Worm (Caenorhabditis elegans) whole organism, young adult: ENCODE results near the gene F13A2.5.

Source experiments
- lag-1 ChIP-seq: fragments of 200-800 bp; sonication (Bioruptor generic); IDR thresholded peaks from 2 replicates; pipeline ENCODE4 v1.3.6; 2022; ENCODE audit warnings: missing genetic modification reagents, missing genetic modification characterization, missing compliant biosample characterization
- snpc-3.4 ChIP-seq: sonication (generic microtip); optimal IDR thresholded peaks from 2 replicates; lab custom pipeline; 2017; ENCODE audit warnings: missing genetic modification characterization, mild to moderate bottlenecking, missing compliant biosample characterization, antibody characterized with exemption, moderate library complexity, missing genotype, missing genetic modification reagents
- xnd-1 ChIP-seq: sonication (generic microtip); optimal IDR thresholded peaks from 2 replicates; lab custom pipeline; 2016; ENCODE audit warnings: missing genotype, missing genetic modification reagents, missing genetic modification characterization, missing compliant biosample characterization

DNA sequence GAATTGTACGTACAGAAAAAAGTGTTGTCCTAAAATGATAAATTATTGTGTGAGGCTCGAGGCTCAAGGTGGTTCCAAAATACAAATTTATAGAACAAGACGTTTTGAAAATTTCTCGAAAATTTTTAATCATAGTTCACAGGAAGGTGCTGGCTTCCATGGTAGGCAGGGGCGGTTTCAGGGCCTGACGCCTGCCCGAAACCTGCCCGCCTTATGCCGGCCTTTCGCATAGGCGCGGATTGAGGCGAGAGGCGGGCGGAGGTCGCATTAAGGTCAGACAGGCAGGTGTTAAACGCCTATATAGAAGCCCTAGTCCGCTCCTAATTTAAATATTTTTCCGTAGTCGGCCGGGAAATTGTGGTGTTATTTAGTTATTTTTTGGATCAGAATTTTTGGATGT is 21.3 kb upstream of the F13A2.5 start:
- TF ChIP-seq lag-1 (GFP tag; lab: Robert Waterston, UW) (no peak), snpc-3.4 (tag; lab: Kevin White, UChicago) (no peak), xnd-1 (tag; lab: Kevin White, UChicago) (no peak)
